Fruit fly (Drosophila melanogaster): ENCODE measurements around the gene CG16779.
A peak's percentile ranks its signal among the peaks of the same experiment; 100 is the strongest.

CG16779 gene

DNA sequence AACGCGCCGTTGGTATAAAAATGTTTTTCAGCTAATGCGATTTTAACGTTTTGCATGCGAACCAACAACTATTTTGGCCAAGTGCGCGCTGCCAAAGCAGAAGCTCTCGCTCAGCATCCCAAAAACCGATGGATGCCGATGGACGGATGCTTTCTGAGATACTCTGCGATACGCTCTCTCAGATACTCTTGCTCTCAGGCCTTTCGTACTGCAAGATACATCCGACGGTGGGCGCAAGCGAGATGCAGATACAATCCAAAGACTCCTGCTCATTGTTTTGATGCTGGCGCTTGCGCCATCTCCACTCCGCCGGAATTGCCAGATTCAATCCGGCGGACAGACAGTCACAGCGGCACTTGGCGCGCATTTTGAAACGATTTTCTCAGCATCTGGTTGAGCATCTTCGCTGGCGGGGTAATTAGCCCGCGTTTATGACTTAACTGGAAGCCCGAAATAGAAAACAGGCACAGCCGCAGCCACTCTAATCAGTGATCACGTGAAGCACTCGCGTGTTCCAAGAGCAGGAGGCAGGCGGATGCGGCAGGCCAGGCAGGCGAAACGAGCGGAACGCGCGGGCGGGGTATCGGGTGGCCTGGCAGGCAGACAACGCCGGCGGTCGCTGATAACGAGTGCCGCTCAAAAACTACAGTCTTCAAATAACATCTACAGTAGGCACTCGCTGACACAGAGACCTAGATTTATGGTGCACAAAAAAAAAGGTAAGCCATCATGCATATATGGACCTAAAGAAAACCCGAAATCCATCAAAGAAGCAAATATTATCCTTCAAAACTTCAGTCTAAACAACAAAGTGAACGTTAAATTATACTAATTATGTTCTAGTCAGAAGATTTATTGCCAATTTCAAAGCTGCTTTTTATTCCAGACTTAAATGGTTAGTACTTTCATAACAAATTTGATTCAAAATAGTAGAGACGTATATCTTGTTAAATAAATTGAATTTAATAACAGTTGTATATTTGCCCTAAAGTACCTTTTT is at the start of gene CG16779:
CG16779 (minus strand) TSS at position 51 of the 1,000 bp plus-strand sequence.
- no peak for TF ChIP-seq CG17801 (GFP tag; optimal IDR thresholded peaks at IDR 0.05; ENCODE audit: partially characterized antibody)

DNA sequence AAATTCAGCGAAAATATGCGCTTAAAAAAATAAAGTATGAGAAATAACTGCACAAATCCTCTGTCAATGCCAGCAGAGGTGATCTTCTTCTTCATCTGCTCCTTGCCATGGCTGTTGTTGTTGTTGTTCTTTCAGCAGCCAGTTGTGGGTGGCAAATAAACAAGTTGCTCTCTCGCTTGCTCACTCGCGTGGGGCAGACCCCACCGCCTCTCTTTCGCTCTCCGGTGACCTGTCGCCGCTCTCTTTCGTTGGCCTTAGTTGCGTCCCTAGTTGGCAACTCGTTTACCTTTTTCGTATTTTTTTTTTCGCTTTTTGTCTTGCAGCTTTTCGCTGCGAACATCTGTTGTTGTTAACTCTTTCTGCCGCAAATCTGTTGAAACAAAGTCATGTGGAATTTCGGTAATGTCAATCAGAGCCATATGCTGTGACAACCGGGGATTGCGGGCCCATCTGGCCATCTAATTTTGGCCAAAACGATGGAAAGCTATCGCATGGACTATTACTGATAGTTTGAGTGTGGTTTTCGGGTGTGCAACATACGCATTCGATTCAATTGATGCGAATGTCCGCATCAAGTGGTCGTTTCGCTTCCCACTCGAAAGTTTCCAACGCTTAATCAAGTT is 41.2 kb upstream of the CG16779 start:
- no peak for TF ChIP-seq CG17801 (GFP tag; optimal IDR thresholded peaks at IDR 0.05; ENCODE audit: partially characterized antibody)

DNA sequence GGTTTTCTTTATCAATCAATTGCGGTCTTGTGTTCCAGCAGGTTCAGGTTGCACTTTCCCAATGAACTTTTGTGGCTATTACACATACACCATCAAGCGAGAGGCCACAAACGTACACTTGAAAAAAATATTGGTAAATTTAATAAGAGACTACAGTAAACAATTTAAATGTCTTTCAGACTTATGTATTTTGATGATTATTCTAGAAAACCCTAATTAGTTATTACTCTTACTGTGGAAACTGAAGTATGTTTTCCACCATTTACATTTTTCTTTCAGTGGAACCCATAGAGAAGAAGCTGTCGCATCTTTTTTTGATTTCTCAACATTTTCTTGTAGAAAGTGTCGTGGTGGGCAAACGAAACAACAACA is 40.6 kb upstream of the CG16779 start:
- TF ChIP-seq CG17801 (GFP tag; optimal IDR thresholded peaks at IDR 0.05; ENCODE audit: partially characterized antibody), result peak; percentile 72

DNA sequence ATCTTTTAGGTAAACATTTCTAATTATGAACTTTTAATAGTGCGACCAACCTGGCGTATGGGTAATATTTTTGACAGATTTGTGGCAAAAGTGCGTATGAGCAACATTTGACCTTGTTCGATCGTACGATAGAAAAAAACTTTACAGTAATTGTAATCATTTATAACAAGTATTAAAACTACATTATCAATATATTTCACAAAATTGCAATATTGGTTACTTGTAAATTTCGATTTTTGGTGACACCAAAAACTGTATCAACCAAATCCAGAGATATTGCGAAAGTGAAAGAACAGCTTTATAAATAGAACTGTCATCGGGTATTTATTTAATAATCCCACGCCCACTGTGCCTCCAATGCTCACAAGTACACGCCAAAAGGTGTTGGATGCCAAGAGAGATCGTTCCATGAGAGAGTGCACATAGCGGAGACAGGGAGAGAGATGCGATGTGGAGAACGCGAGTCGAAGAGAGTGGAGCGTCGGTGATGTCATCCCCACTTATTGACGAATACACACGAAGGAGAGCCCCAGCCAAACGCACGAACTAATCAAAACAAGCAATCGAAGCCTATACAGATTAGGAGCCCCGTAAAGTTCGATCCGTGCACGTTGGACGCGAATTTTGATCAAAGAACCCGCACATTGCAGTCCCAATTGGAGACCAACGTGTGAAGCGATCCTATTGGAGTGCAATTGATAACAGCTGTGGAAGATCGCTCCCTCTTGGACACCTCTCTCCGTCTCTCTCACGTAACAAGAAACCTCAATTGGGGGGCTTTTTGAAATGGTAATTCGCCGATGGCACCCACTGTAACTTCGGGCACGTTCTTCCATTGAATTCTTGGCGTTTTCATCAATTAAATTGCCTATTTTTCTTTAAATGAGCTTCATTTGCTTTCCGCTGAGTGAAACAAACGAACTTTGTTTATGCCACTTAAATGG is 40.0 kb upstream of the CG16779 start:
- TF ChIP-seq CG17801 (GFP tag; optimal IDR thresholded peaks at IDR 0.05; ENCODE audit: partially characterized antibody), result peak; percentile 77

DNA sequence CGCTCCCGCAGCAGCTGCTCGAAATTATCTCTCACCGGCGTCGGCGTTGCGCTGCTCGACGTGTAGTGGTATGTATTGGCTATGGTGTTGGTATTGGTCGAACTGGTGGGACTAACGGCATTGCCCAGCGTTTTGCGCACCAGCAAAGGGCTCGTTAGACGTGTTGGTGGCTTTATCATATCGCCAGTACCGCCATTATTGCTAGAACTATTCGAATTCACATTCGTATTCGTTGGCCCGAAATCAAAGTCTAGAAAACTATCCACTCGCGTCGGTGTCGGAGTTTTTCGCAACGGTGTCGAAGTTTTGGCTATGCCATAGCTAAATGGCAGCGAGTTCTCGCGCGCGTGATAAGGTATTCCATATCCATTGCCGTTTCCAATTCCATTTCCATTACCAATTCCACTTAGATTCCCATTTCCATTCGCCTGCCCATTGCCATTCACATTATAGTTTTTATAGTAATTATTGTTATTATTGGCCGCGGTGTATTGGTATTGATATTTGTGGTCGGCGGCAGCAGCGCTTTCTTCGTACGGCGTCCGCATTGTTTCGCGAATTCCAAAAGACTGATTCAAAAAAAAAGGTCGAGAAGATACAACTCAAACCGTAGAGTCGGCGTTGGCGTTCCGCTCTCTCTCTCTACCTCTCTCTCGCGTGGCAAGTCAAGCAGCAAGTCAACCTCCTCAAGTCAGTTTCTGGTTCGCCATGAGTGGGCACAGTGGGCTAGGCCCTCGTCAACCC is 39.1 kb upstream of the CG16779 start, which contains the start of gene by:
by (minus strand) TSS at position 575 of the 744 bp plus-strand sequence.
- no peak for TF ChIP-seq CG17801 (GFP tag; optimal IDR thresholded peaks at IDR 0.05; ENCODE audit: partially characterized antibody)

DNA sequence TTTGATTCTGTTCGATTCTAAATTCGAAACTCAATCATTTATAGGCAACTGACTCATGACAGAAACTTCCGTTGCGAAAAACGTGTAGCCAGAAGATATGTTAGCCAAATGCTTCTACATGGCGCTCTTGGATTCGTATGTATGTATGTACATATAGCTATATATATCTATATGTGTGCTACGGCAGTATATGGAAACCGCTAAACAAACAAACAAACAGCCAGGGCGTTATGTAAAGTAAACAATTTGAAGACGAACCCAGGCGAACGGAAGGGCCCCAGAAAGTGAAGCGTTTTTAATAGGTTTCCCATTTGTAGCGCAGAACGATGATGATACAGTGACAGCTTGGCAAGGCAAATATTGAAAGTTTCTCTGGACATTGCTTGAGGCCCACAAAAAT is 36.4 kb upstream of the CG16779 start:
- no peak for TF ChIP-seq CG17801 (GFP tag; optimal IDR thresholded peaks at IDR 0.05; ENCODE audit: partially characterized antibody)

DNA sequence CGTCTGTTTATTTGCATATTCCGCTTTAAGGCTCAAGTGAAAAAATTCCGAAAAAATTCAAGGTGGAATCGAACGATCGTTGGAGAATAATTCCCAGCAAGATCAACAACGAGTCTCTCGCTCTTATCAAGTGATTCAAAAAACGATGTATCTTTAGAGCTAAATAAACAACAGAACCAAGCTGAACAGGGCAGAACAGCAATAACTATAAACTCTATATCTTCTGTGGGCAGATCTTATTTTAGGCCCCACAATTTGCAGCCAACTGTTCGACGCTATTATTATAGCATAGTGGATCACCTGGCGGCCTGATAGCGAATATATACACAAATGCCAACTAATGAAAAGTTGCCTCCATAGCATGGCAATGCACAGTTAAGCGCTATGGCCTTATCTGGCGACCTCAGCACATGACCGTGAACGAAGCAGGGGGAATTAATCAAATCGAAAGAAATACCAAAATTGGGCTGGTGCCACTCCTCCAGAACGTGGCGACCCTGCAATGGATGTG is 36.0 kb upstream of the CG16779 start:
- TF ChIP-seq CG17801 (GFP tag; optimal IDR thresholded peaks at IDR 0.05; ENCODE audit: partially characterized antibody), result no peak

DNA sequence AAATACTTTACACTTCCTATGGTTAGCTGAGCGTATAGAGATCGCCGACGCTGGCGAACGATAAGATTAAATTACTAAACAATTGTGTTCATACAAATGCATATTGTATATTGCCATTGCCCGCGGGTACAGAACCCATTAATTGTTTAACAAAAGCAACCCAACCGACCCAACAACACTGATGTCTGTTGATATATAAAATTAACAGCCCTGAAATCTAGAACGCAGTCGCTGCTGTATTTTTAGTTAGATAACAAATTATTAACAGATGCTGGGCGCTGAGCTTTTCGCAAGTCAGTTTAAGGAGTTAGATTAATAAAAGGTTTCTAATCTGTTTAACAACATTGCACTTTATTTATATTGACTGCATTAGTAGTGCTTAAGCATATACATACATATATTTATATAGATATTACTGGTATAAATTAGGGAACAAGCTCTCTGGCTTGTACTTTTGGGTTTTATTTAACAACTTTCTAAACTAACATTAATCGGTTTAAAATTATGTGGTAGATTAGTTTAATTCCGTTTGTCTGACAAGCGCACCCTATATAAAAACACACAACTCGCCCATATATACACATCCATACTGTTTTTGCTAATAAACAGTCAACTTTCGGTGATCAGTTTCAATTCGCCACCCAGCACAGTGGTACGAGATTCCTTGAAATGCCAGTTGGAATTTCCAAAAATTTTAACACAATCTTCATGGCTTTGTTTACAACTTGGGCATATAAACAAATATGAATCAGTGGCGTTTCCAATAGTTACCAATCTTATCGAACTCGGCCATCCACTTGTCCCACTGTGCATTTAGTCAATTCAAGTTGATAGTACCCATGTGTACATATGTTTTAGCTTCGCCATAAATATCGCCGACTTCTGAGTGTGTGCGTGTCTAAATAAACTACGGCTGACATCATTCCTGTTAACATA is 34.7 kb upstream of the CG16779 start:
- peak; percentile 71 for TF ChIP-seq CG17801 (GFP tag; optimal IDR thresholded peaks at IDR 0.05; ENCODE audit: partially characterized antibody)

DNA sequence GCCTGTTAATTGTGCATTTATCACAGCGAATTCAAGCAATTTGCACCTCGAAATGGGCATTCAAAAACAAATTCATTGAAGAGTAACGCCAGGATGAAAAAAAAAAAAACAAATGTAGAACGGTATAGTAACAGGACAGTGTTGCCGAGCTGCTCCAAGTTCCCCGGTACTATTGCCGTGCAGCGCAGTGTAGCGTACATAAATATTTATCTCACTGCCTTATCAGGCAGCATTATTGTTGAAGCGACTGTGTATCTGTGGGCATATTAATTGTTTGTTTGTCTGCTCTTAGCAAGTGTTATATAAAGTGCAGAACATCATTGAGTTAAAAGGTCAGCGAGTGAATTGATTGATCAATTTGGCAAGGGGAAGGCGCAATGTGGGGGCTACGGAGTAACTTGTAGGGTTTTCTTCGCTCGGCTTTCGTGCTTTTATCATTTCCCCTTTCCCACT is 22.9 kb upstream of the CG16779 start:
- TF ChIP-seq CG17801 (GFP tag; optimal IDR thresholded peaks at IDR 0.05; ENCODE audit: partially characterized antibody), result no peak

DNA sequence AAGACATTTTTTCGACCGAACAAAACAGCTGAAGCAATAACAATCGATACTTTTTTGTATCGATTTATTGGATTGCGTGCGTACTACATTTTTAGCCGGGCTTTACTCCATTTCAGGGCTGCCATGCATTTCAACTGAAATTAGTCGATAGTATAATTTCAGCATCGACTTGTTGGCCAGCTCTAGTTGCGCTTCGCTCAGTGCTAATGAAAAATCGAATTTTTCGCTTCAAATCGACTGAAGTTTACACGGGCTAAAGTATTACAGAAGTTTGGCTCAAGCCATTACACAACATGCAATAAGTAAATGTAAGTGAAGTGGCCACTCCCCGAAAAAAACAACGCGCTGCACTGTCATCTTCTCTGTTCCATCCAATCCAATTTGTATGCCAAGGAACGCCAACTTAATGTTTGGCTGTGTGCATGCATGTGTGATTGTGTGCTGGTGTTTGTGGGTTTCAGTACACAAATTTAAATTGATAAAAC is 22.4 kb upstream of the CG16779 start, which contains the start of the genes mRpL47, CG8176 and Kdm3:
mRpL47 (minus strand) TSS at position 49 of the 485 bp plus-strand sequence.
CG8176 (plus strand) TSS at position 148 of the 485 bp plus-strand sequence.
Kdm3 (plus strand) TSS at position 148 of the 485 bp plus-strand sequence.
- TF ChIP-seq CG17801 (GFP tag; optimal IDR thresholded peaks at IDR 0.05; ENCODE audit: partially characterized antibody), result peak; percentile 34

DNA sequence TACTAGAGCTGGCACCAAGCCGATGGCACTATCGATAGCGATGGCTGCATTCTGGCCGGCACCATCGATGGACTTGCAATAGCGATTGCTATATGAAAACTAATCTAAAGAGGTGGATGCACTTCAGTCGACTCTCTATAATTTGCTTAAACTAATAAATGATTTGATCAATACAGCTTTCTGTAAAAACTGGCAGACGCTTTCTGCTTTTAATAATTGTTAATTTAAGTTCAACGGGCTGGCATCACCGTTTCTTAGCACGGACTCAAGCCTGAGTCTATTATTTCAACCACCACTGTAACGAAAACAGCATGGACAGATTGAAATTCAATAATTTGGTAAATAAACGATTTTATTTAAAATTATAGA is 19.6 kb upstream of the CG16779 start, which contains the start of the genes Ras85D and Rlb1:
Ras85D (minus strand) TSS at position 16 of the 369 bp plus-strand sequence.
Rlb1 (plus strand) TSS at position 276 of the 369 bp plus-strand sequence.
- peak; percentile 66 for TF ChIP-seq CG17801 (GFP tag; optimal IDR thresholded peaks at IDR 0.05; ENCODE audit: partially characterized antibody)
